Fruit fly (Drosophila melanogaster) whole organism, wandering third instar larva: ENCODE measurements around the gene CG5214.

Experiments used
- Abd-B ChIP-seq: fragments of >200 bp; optimal IDR thresholded peaks from 2 replicates; lab custom pipeline; 2017; ENCODE audit warnings: missing biosample characterization, missing genetic modification characterization
- CG32264 ChIP-seq: fragments of 200-800 bp; sonication (Bioruptor generic); optimal IDR thresholded peaks from 2 replicates; lab custom pipeline; 2016; ENCODE audit warnings: missing biosample characterization, missing genetic modification characterization
- CG9705 ChIP-seq: fragments of 200-800 bp; sonication (Bioruptor generic); optimal IDR thresholded peaks from 2 replicates; lab custom pipeline; 2018; ENCODE audit warnings: missing biosample characterization, mild to moderate bottlenecking, missing genetic modification characterization
- CrebA ChIP-seq: fragments of 200-800 bp; sonication (Bioruptor generic); optimal IDR thresholded peaks from 2 replicates; lab custom pipeline; 2016; ENCODE audit warnings: missing biosample characterization, mild to moderate bottlenecking, missing genetic modification characterization, borderline replicate concordance
- Dfd ChIP-seq: fragments of >200 bp; optimal IDR thresholded peaks from 2 replicates; lab custom pipeline; 2017; ENCODE audit warnings: missing biosample characterization, missing genetic modification characterization
- Dif ChIP-seq: fragments of 200-275, 200-300 bp; sonication (Bioruptor generic); optimal IDR thresholded peaks from 2 replicates; lab custom pipeline; 2018; ENCODE audit warnings: missing biosample characterization, missing genetic modification characterization; ENCODE audit not compliant: partially characterized antibody
- GATAd ChIP-seq: sonication (Bioruptor generic); optimal IDR thresholded peaks from 2 replicates; lab custom pipeline; 2016; ENCODE audit warnings: missing biosample characterization, missing genetic modification characterization
- HLH106 ChIP-seq: fragments of 200-800 bp; optimal IDR thresholded peaks from 3 replicates; lab custom pipeline; 2019; ENCODE audit warnings: missing biosample characterization, mild to moderate bottlenecking, missing genetic modification characterization, moderate library complexity
- Hnf4 ChIP-seq: fragments of 200-800 bp; sonication (Bioruptor generic); optimal IDR thresholded peaks from 2 replicates; lab custom pipeline; 2016; ENCODE audit warnings: missing biosample characterization, mild to moderate bottlenecking, missing genetic modification characterization
- Hr78 ChIP-seq: fragments of >200 bp; optimal IDR thresholded peaks from 2 replicates; lab custom pipeline; 2017; ENCODE audit warnings: missing biosample characterization, missing genetic modification characterization
- Hr83 ChIP-seq: fragments of 200-300 bp; sonication (Bioruptor generic); optimal IDR thresholded peaks from 2 replicates; lab custom pipeline; 2016; ENCODE audit warnings: missing biosample characterization, mild to moderate bottlenecking, missing genetic modification characterization, moderate library complexity; ENCODE audit not compliant: poor library complexity, severe bottlenecking
- Jra ChIP-seq: sonication (Bioruptor generic); optimal IDR thresholded peaks from 2 replicates; lab custom pipeline; 2016; ENCODE audit warnings: missing biosample characterization, missing genetic modification characterization
- Mio ChIP-seq: sonication (Bioruptor generic); optimal IDR thresholded peaks from 2 replicates; lab custom pipeline; 2016; ENCODE audit warnings: missing biosample characterization, missing genetic modification characterization
- Myc ChIP-seq: fragments of >200 bp; optimal IDR thresholded peaks from 2 replicates; lab custom pipeline; 2017
- N ChIP-seq: fragments of >200 bp; optimal IDR thresholded peaks from 2 replicates; lab custom pipeline; 2018; ENCODE audit warnings: missing biosample characterization, missing external identifiers, missing genetic modification characterization
- OdsH ChIP-seq: fragments of 200-800 bp; sonication (Bioruptor generic); optimal IDR thresholded peaks from 2 replicates; lab custom pipeline; 2016; ENCODE audit warnings: missing biosample characterization, mild to moderate bottlenecking, missing genetic modification characterization
- Rel ChIP-seq, 2 experiments: fragments of 200-800 bp; sonication (Bioruptor generic) in 1 of 2; optimal IDR thresholded peaks; 2 replicates in 1 of 2; 3 replicates in 1 of 2; lab custom pipeline; 2016 to 2019; ENCODE audit warnings: mild to moderate bottlenecking in 2 of 2, missing biosample characterization in 2 of 2, missing genetic modification characterization in 2 of 2, moderate library complexity in 1 of 2
- Sp1 ChIP-seq: fragments of 200-800 bp; sonication (Bioruptor generic); optimal IDR thresholded peaks from 3 replicates; lab custom pipeline; 2019; ENCODE audit warnings: missing biosample characterization, mild to moderate bottlenecking, missing genetic modification characterization, moderate library complexity
- Vsx2 ChIP-seq: fragments of 200-300, 225-300 bp; sonication (Bioruptor generic); optimal IDR thresholded peaks from 2 replicates; lab custom pipeline; 2018; ENCODE audit warnings: missing biosample characterization, missing genetic modification characterization; ENCODE audit not compliant: partially characterized antibody
- br ChIP-seq: fragments of 200-800 bp; sonication (Bioruptor generic); optimal IDR thresholded peaks from 2 replicates; lab custom pipeline; 2016; ENCODE audit warnings: missing biosample characterization, missing genetic modification characterization
- brk ChIP-seq: fragments of 200-800 bp; sonication (Bioruptor generic); optimal IDR thresholded peaks from 2 replicates; lab custom pipeline; 2016; ENCODE audit warnings: missing biosample characterization, mild to moderate bottlenecking, missing genetic modification characterization
- dl ChIP-seq, 2 experiments: fragments of 175-275, 200-275 bp in 1 of 2; fragments of 200-275 bp in 1 of 2; sonication (Bioruptor generic); optimal IDR thresholded peaks; lab custom pipeline; 2018; ENCODE audit warnings: mild to moderate bottlenecking in 2 of 2, missing biosample characterization in 2 of 2, missing genetic modification characterization in 2 of 2, moderate library complexity in 2 of 2; ENCODE audit not compliant: partially characterized antibody in 2 of 2, insufficient read depth in 1 of 2
- dmrt93B ChIP-seq: fragments of 200-800 bp; sonication (Bioruptor generic); optimal IDR thresholded peaks from 2 replicates; lab custom pipeline; 2018; ENCODE audit warnings: missing biosample characterization, mild to moderate bottlenecking, missing genetic modification characterization
- dsf ChIP-seq: sonication (Bioruptor generic); optimal IDR thresholded peaks from 2 replicates; lab custom pipeline; 2016; ENCODE audit warnings: missing biosample characterization, missing genetic modification characterization, borderline replicate concordance
- ey ChIP-seq: fragments of 200-800 bp; sonication (Bioruptor generic); optimal IDR thresholded peaks from 2 replicates; lab custom pipeline; 2016; ENCODE audit warnings: missing biosample characterization, missing genetic modification characterization
- foxo ChIP-seq, 2 experiments: fragments of 200-800 bp; sonication (Bioruptor generic); optimal IDR thresholded peaks; 2 replicates in 1 of 2; 3 replicates in 1 of 2; lab custom pipeline; 2016 to 2017; ENCODE audit warnings: missing biosample characterization in 2 of 2, missing genetic modification characterization in 2 of 2
- fru ChIP-seq: fragments of 200-800 bp; sonication (Bioruptor generic); optimal IDR thresholded peaks from 3 replicates; lab custom pipeline; 2016; ENCODE audit warnings: missing biosample characterization, mild to moderate bottlenecking, missing genetic modification characterization
- h ChIP-seq: fragments of 200-800 bp; sonication (Bioruptor generic); optimal IDR thresholded peaks from 3 replicates; lab custom pipeline; 2016; ENCODE audit warnings: missing biosample characterization, mild to moderate bottlenecking, missing genetic modification characterization
- jim ChIP-seq: fragments of 175-275, 200-325 bp; sonication (Bioruptor generic); optimal IDR thresholded peaks from 2 replicates; lab custom pipeline; 2016; ENCODE audit warnings: missing biosample characterization, mild to moderate bottlenecking, missing genetic modification characterization
- lola ChIP-seq: fragments of >200 bp; optimal IDR thresholded peaks from 2 replicates; lab custom pipeline; 2017; ENCODE audit warnings: missing biosample characterization, missing genetic modification characterization
- pan ChIP-seq: fragments of >200 bp; optimal IDR thresholded peaks from 2 replicates; lab custom pipeline; 2017
- psq ChIP-seq: fragments of 200-800 bp; sonication (Bioruptor generic); optimal IDR thresholded peaks from 3 replicates; lab custom pipeline; 2017; ENCODE audit warnings: missing biosample characterization, mild to moderate bottlenecking, missing genetic modification characterization, moderate library complexity
- rgr ChIP-seq: fragments of 200-800 bp; sonication (Bioruptor generic); optimal IDR thresholded peaks from 3 replicates; lab custom pipeline; 2016; ENCODE audit warnings: missing biosample characterization, mild to moderate bottlenecking, missing genetic modification characterization
- sage ChIP-seq: fragments of 200-800 bp; sonication (Bioruptor generic); optimal IDR thresholded peaks from 2 replicates; lab custom pipeline; 2016; ENCODE audit warnings: missing biosample characterization, mild to moderate bottlenecking, missing genetic modification characterization
- sv ChIP-seq: fragments of 200-800 bp; sonication (Bioruptor generic); optimal IDR thresholded peaks from 3 replicates; lab custom pipeline; 2016; ENCODE audit warnings: missing biosample characterization, missing genetic modification characterization
- tai ChIP-seq: sonication (Bioruptor generic); optimal IDR thresholded peaks from 2 replicates; lab custom pipeline; 2016; ENCODE audit warnings: missing biosample characterization, missing genetic modification characterization
- usp ChIP-seq: fragments of >200 bp; optimal IDR thresholded peaks from 2 replicates; lab custom pipeline; 2017; ENCODE audit warnings: missing biosample characterization, missing genetic modification characterization
- woc ChIP-seq: sonication (Bioruptor generic); optimal IDR thresholded peaks from 2 replicates; lab custom pipeline; 2016; ENCODE audit warnings: missing biosample characterization, mild to moderate bottlenecking, missing genetic modification characterization

Gene CG5214

DNA sequence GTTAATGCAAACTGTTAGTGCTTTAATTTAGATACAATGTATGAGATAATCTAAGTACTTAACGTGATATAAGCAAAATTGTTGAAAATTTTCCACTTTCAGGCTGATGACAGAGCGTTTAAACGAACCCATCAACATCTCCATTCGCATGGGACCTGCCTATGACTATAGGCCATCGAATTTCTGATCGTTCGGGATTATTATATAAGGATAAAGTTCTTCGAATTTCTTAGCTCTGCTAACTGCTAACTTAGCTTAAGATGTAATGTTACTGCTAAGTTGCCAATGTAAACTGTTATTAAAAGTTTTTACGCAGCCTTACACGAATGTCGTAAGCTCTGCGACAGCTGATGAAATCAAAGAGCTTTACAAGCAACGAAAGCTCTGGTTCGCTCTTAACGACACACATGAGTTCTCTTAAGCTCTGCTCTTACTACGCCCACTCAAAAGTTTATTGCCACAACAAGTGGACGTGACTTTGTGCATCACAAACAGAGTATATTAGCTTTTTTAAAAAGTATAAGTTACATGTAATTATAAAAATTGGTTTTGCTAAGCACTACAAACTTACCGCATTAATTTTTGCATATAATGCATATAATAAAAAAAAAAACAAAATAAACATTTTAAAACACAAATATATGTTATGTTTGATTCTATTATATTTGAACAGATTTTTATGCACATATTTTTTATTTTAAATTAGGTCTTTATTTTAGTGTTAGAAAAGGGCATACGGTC, 47.3 kb upstream of the CG5214 start:
- TF ChIP-seq Hnf4 (GFP tag; lab: Kevin White, UChicago) (peak; percentile 72), tai (GFP tag; lab: Kevin White, UChicago) (peak; percentile 73), GATAd (peak; percentile 64), jim (GFP tag; lab: Kevin White, UChicago) (no peak), CG9705 (peak; percentile 94), Dif (GFP tag; lab: Kevin White, UChicago) (peak; percentile 4), sage (peak; percentile 72), pan (lab: Kevin White, UChicago) (no peak), psq (peak; percentile 98), dmrt93B (GFP tag; lab: Kevin White, UChicago) (peak; percentile 98), Hr83 (GFP tag; lab: Kevin White, UChicago) (no peak), OdsH (GFP tag; lab: Kevin White, UChicago) (peak; percentile 96), dl (GFP tag; optimal IDR thresholded peaks at IDR 0.05; lab: Kevin White, UChicago; ENCODE audit: insufficient read depth in 1 of 2, partially characterized antibody in 2 of 2) (no peak), N (no peak), fru (peak; percentile 96), sv (peak; percentile 95), Vsx2 (GFP tag; lab: Kevin White, UChicago) (no peak), Myc (lab: Kevin White, UChicago) (no peak), foxo (GFP tag; optimal IDR thresholded peaks at IDR 0.05; lab: Kevin White, UChicago) (peak in 1 of 2 experiments; percentile 96), lola (no peak), HLH106 (peak; percentile 95), woc (GFP tag; lab: Kevin White, UChicago) (peak; percentile 92), Rel (GFP tag; optimal IDR thresholded peaks at IDR 0.05; lab: Kevin White, UChicago) (peak; percentile 73), Rel (tag; optimal IDR thresholded peaks at IDR 0.05; lab: Kevin White, UChicago) (peak; percentile 65), CG32264 (GFP tag; lab: Kevin White, UChicago) (no peak), ey (peak; percentile 90), CrebA (GFP tag; lab: Kevin White, UChicago) (no peak), h (GFP tag; lab: Kevin White, UChicago) (peak; percentile 95), Dfd (GFP tag; lab: Kevin White, UChicago) (peak; percentile 99), Sp1 (peak; percentile 99), Jra (GFP tag; lab: Kevin White, UChicago) (no peak), Mio (no peak), Abd-B (no peak), brk (GFP tag; lab: Kevin White, UChicago) (peak; percentile 88), rgr (peak; percentile 94), Hr78 (GFP tag; lab: Kevin White, UChicago) (no peak), dsf (GFP tag; lab: Kevin White, UChicago) (peak; percentile 80), br (peak; percentile 90), usp (GFP tag; lab: Kevin White, UChicago) (no peak)
- TF ChIP-seq, all 38 proteins: peak for 23

- TF ChIP-seq foxo (GFP tag; optimal IDR thresholded peaks at IDR 0.05; lab: Kevin White, UChicago) (no peak), psq (no peak), HLH106 (no peak), Jra (GFP tag; lab: Kevin White, UChicago) (peak; percentile 86), Sp1 (no peak), Rel (GFP tag; optimal IDR thresholded peaks at IDR 0.05; lab: Kevin White, UChicago) (no peak), Rel (tag; optimal IDR thresholded peaks at IDR 0.05; lab: Kevin White, UChicago) (no peak), ey (no peak), Vsx2 (GFP tag; lab: Kevin White, UChicago) (peak; percentile 12), Dif (GFP tag; lab: Kevin White, UChicago) (peak; percentile 62), sv (peak; percentile 32), lola (no peak), brk (GFP tag; lab: Kevin White, UChicago) (peak; percentile 60), dl (GFP tag; optimal IDR thresholded peaks at IDR 0.05; lab: Kevin White, UChicago; ENCODE audit: insufficient read depth in 1 of 2, partially characterized antibody in 2 of 2) (peak; percentile 76 to 82), Hr78 (GFP tag; lab: Kevin White, UChicago) (no peak), woc (GFP tag; lab: Kevin White, UChicago) (no peak), br (no peak), Hnf4 (GFP tag; lab: Kevin White, UChicago) (no peak), usp (GFP tag; lab: Kevin White, UChicago) (no peak)
Observed at dm6 chr3R:11197389-11197716, 46.7 kb upstream of the CG5214 start, which contains the start of gene cu. TSS of gene cu (plus strand) at chr3R:11197592.
